Worm (Caenorhabditis elegans) whole organism, L4/young adult: Measurements from ENCODE around the gene sru-40.

Experiments
- W03F9.2 ChIP-seq: fragments of 150-350 bp; optimal IDR thresholded peaks from 2 replicates; lab custom pipeline; 2014; ENCODE audit warnings: missing biosample characterization, missing genetic modification characterization
- dao-5 ChIP-seq: sonication (generic microtip); optimal IDR thresholded peaks from 2 replicates; lab custom pipeline; 2016; ENCODE audit warnings: missing genotype, missing genetic modification characterization, moderate library complexity, missing compliant biosample characterization
- him-1 ChIP-seq: sonication (generic microtip); optimal IDR thresholded peaks from 2 replicates; lab custom pipeline; 2016; ENCODE audit warnings: missing genotype, missing genetic modification reagents, missing genetic modification characterization, missing compliant biosample characterization

- TF ChIP-seq him-1 (tag; lab: Kevin White, UChicago) (no peak), W03F9.2 (tag; lab: Kevin White, UChicago) (no peak), dao-5 (no peak)
These were observed 34.7 kb downstream of the sru-40 start, which contains the start of gene F46B6.13 for ce11 chrV:9799076-9799475.
